Worm (Caenorhabditis elegans): Measurements from ENCODE around the gene rol-6.

rol-6 gene

DNA sequence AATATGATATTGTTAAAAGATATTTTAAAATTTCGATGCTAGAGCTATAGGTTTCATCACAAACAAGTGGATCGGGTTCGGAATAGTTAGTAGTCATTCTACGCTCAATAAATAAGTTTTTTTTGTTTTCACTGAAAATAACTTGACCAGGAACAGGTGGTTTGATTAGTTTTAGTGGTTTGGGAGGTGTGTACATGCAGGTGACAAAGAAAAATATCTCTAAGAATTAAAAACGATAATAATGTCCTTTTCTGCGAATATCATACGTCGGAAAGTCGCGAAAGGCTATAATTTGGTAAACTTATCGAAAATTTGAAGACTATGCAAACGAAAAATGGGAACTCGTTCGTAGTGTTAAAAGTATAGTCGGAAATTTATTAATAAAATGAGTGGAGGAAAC lies 22.5 kb upstream of the rol-6 start, which contains the start of gene srg-15:
TSS of gene srg-15 (minus strand) at position 101 of the 400 bp plus-strand sequence.
- no peak for TF ChIP-seq nhr-28 (tag; optimal IDR thresholded peaks at IDR 0.05)
- no peak for TF ChIP-seq skn-1 (tag; optimal IDR thresholded peaks at IDR 0.05)
- no peak for TF ChIP-seq pha-4 (tag; optimal IDR thresholded peaks at IDR 0.05)

DNA sequence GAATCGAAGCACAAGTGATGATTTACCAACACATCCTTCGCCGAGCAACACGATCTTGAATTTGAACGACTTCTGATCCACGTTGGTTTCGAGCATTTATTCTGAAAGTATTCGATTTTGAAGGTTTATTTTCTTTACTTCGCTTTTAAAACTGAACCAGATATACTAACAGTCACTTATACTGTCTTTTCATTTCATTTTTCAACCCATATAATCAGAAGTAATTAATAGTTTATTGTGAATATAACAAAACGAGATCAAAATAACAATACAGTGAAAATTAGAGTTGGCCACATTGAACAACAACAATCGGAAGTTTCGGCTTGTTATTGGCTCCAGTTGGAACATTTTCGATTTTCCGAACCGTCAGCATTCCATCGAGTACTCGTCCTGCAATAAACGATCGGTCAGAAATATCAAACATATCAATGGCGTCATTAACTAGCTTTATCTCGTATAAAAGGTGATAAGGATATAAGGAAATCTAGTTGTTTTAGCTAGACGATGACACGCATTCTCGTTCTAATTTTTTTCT lies 17.9 kb upstream of the rol-6 start, which contains the start of the genes rab-21 and T01B7.13:
TSS of gene rab-21 (minus strand) at position 101 of the 535 bp plus-strand sequence.
TSS of gene T01B7.13 (plus strand) at position 485 of the 535 bp plus-strand sequence.
- TF ChIP-seq unc-39 (tag; optimal IDR thresholded peaks at IDR 0.05) = no peak
- TF ChIP-seq lsy-12 (tag; optimal IDR thresholded peaks at IDR 0.05) = no peak
- no peak for TF ChIP-seq pha-4 (tag; optimal IDR thresholded peaks at IDR 0.05)
- no peak for TF ChIP-seq skn-1 (tag; optimal IDR thresholded peaks at IDR 0.05)
- TF ChIP-seq snpc-4 (tag; optimal IDR thresholded peaks at IDR 0.05) = no peak
- TF ChIP-seq nhr-76 (tag; optimal IDR thresholded peaks at IDR 0.05) = no peak
- no peak for TF ChIP-seq mdl-1 (tag; optimal IDR thresholded peaks at IDR 0.05)
- TF ChIP-seq nhr-12 (tag; optimal IDR thresholded peaks at IDR 0.05) = no peak
- no peak for TF ChIP-seq fkh-2 (tag; optimal IDR thresholded peaks at IDR 0.05)
- no peak for TF ChIP-seq jun-1 (tag; optimal IDR thresholded peaks at IDR 0.05)
- no peak for TF ChIP-seq nhr-77 (tag; optimal IDR thresholded peaks at IDR 0.05)
- no peak for TF ChIP-seq daf-12 (tag; optimal IDR thresholded peaks at IDR 0.05)

DNA sequence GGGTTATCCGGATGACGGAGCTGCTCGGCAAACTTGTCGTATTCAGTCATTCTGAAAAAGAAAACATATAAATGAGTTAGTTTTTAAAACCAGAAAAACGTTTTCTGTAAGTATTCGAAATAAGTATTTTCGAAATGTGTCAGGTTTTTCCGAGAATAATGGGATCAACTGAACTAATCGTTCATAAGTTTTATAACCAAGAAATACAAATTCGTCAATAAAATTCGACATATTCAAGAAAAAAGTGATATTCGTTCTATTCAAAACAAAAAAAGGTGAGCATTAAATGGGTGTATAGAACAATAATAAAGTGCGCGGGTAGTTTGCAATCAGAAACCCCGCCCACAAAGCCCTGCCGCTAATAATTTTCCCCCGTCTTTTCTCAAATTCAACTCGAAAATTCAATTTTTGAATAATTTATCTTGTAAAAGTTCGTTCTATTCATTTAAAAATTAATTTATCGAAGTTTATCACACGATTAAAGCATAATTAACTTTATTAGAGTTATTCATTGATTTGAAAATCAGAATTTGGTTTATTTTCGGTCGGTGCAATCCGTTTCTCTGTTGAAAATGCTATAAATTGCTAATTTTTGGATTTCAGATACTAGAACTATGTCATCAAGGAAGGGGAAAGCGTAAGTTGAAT lies 16.5 kb upstream of the rol-6 start, which contains the start of the genes cyn-11 and T01B7.5:
TSS of gene cyn-11 (minus strand) at position 51 of the 648 bp plus-strand sequence.
TSS of gene T01B7.5 (plus strand) at position 598 of the 648 bp plus-strand sequence.
- TF ChIP-seq ceh-28 (tag; optimal IDR thresholded peaks at IDR 0.05) (no peak), pha-4 (tag; optimal IDR thresholded peaks at IDR 0.05) (peak; percentile 41), fos-1 (tag; optimal IDR thresholded peaks at IDR 0.05) (no peak), nhr-43 (tag; optimal IDR thresholded peaks at IDR 0.05; ENCODE audit: poor library complexity, severe bottlenecking) (no peak), nhr-23 (tag; optimal IDR thresholded peaks at IDR 0.05) (peak; percentile 29), R02D3.7 (tag; optimal IDR thresholded peaks at IDR 0.05) (no peak), snpc-4 (tag; optimal IDR thresholded peaks at IDR 0.05) (peak; percentile 16), nhr-28 (tag; optimal IDR thresholded peaks at IDR 0.05) (no peak), elt-2 (tag; optimal IDR thresholded peaks at IDR 0.05) (peak; percentile 6), lin-15B (tag; optimal IDR thresholded peaks at IDR 0.05) (peak; percentile 2), unc-39 (tag; optimal IDR thresholded peaks at IDR 0.05) (no peak), nfya-1 (tag; optimal IDR thresholded peaks at IDR 0.05; ENCODE audit: insufficient read depth) (peak; percentile 39)

DNA sequence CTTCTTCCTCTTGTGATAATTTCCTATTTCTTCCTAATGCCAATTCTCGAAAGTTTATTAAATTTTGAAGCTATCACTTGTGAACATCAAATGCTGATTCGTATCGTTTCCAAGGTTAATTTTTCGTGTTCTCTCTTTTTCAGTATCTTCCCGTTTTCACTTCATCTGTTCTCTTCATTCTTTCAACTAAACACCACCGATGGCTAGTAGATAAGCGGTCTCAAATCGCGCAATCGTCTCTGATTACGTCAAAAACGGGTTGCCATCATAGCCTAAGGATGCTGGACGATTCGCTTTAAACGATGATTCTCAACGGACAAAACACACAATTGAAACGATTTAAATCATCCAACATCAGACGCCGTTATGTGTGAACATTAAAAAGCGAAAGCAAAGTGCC lies 15.3 kb upstream of the rol-6 start:
- TF ChIP-seq ceh-9 (tag; optimal IDR thresholded peaks at IDR 0.05) = no peak
- TF ChIP-seq elt-1 (tag; optimal IDR thresholded peaks at IDR 0.05) = peak; percentile 98
- TF ChIP-seq elt-2 (tag; optimal IDR thresholded peaks at IDR 0.05) = no peak
- no peak for TF ChIP-seq daf-12 (tag; optimal IDR thresholded peaks at IDR 0.05)
- TF ChIP-seq nhr-25 (tag; optimal IDR thresholded peaks at IDR 0.05) = peak; percentile 93
- peak; percentile 66 for TF ChIP-seq nhr-23 (tag; optimal IDR thresholded peaks at IDR 0.05)

DNA sequence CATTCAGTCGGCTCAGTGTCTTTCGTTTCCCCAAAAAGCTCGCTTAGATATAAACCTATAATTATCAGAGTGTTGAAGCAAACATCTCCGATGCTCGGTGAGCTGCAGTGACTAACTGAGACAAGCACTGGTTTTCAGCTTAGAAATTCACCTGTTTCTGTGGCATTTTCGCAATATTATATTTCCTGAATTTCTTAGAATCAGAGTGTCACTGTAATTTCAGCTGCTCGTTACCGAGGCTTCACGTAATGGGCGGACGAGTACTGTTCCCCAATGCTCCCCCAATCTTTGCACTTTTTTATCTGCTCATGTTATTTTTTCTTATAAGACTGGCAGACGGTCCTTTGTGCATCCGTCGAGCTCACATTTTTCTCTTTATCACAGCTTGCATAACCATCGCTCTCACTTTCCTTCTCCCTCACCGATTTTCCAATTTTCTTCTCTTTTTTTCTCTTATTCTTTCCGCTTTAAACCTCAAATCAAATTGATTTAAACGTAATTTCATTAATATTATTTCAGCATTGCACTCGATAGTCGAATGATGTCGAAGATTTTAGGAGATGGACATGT lies 10.8 kb upstream of the rol-6 start, which contains the start of gene trcs-2:
TSS of gene trcs-2 (plus strand) at position 520 of the 570 bp plus-strand sequence.
- TF ChIP-seq mdl-1 (tag; optimal IDR thresholded peaks at IDR 0.05) (no peak), lsy-12 (tag; optimal IDR thresholded peaks at IDR 0.05) (no peak), ZK546.5 (tag; optimal IDR thresholded peaks at IDR 0.05) (no peak), fkh-10 (GFP tag; optimal IDR thresholded peaks at IDR 0.05) (no peak), pha-4 (tag; optimal IDR thresholded peaks at IDR 0.05) (no peak), nhr-28 (tag; optimal IDR thresholded peaks at IDR 0.05) (no peak), fos-1 (tag; optimal IDR thresholded peaks at IDR 0.05) (no peak), nhr-11 (tag; optimal IDR thresholded peaks at IDR 0.05) (no peak), skn-1 (tag; optimal IDR thresholded peaks at IDR 0.05) (no peak), R02D3.7 (tag; optimal IDR thresholded peaks at IDR 0.05) (no peak), ztf-11 (tag; optimal IDR thresholded peaks at IDR 0.05) (no peak), nhr-77 (tag; optimal IDR thresholded peaks at IDR 0.05) (no peak), jun-1 (tag; optimal IDR thresholded peaks at IDR 0.05) (no peak), ceh-9 (tag; optimal IDR thresholded peaks at IDR 0.05) (no peak), lin-15B (tag; optimal IDR thresholded peaks at IDR 0.05) (no peak), ceh-82 (tag; optimal IDR thresholded peaks at IDR 0.05) (no peak)
